Fruit fly (Drosophila melanogaster) whole organism: Measurements from ENCODE around the gene Nhe1.

Experiments used
- CG8478 ChIP-seq: fragments of >200 bp; optimal IDR thresholded peaks from 2 replicates; lab custom pipeline; 2018; ENCODE audit warnings: inconsistent platforms
- pan ChIP-seq: fragments of >200 bp; optimal IDR thresholded peaks from 2 replicates; lab custom pipeline; 2017
- psq ChIP-seq: fragments of >200 bp; optimal IDR thresholded peaks from 2 replicates; lab custom pipeline; 2017

DNA sequence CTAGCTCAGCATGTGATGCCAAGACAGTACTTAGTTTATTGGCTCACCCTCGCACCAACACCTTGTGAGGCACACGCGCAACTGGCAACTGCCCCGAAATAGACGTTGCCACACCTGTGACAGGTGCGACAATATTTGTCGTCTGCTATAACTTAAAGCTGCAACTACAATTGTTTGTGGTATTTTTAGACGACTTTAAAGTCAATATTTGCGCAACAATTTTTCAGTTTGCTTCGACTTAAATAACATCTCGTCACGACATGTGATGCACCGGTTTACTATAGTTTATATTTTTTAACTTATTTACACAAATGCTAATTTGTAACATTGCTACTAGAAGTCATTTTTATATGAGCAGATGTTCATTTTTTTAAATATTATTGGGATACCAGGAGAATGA is 25.3 kb downstream of the Nhe1 start:
- TF ChIP-seq pan (lab: Kevin White, UChicago) (no peak), psq (lab: Kevin White, UChicago) (no peak), CG8478 (lab: Kevin White, UChicago) (no peak)
